Worm (Caenorhabditis elegans): ENCODE results near the gene Y39G8B.2.

DNA sequence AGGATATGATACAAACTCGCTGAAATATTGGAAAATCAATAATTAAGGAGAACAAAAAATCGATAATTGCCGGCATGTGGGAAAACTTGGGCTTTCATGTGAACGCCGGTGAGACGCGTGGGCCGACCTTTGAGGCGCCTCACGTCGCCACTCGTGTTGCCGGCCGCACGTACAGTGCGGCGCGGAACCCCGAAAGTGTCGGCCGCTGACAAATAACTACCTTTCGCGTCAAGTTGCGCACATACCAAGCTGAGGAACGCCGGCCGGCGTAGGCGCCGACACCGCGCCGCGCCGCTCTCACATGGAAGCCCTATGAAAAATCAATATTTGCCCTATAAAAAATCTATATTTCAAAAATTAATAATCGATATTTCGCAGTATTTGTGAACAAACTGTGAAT is 37.7 kb downstream of the Y39G8B.2 start:
- TF ChIP-seq Y75B8A.6 (GFP tag; IDR thresholded peaks at IDR 0.05) (no peak), unc-62 (GFP tag; optimal IDR thresholded peaks at IDR 0.05 in 1 of 2) (peak in 1 of 2 experiments; percentile 18), unc-62 (tag; optimal IDR thresholded peaks at IDR 0.05) (no peak), pha-4 (GFP tag; IDR thresholded peaks at IDR 0.05) (no peak), pha-4 (tag; optimal IDR thresholded peaks at IDR 0.05) (no peak), lin-39 (tag; optimal IDR thresholded peaks at IDR 0.05) (no peak), pqm-1 (tag; optimal IDR thresholded peaks at IDR 0.05) (no peak), ceh-82 (tag; optimal IDR thresholded peaks at IDR 0.05) (no peak), ztf-11 (tag; optimal IDR thresholded peaks at IDR 0.05) (no peak), ZK546.5 (tag; optimal IDR thresholded peaks at IDR 0.05) (no peak), unc-39 (tag; optimal IDR thresholded peaks at IDR 0.05) (no peak)
